Worm (Caenorhabditis elegans): ENCODE results near the gene ceh-36.

The ceh-36 gene

ce11 chrX:14152644-14153043 lies 33.7 kb downstream of the ceh-36 start:
- TF ChIP-seq ama-1 (optimal IDR thresholded peaks at IDR 0.05) (no peak), pes-1 (GFP tag; IDR thresholded peaks at IDR 0.05) (no peak), hmg-4 (GFP tag; optimal IDR thresholded peaks at IDR 0.05) (no peak), ets-7 (tag; optimal IDR thresholded peaks at IDR 0.05) (no peak), tbx-11 (GFP tag; IDR thresholded peaks at IDR 0.05) (no peak), hnd-1 (tag; optimal IDR thresholded peaks at IDR 0.05) (no peak), hmbx-1 (tag; optimal IDR thresholded peaks at IDR 0.05) (no peak), aly-1 (tag; optimal IDR thresholded peaks at IDR 0.05) (no peak), scrt-1 (GFP tag; IDR thresholded peaks at IDR 0.05) (no peak), sea-1 (GFP tag; conservative IDR thresholded peaks at IDR 0.05) (no peak), ceh-36 (tag; optimal IDR thresholded peaks at IDR 0.05) (no peak), B0310.2 (tag; optimal IDR thresholded peaks at IDR 0.05) (no peak), tbx-37 (GFP tag; conservative IDR thresholded peaks at IDR 0.05) (no peak), ceh-13 (GFP tag; optimal IDR thresholded peaks at IDR 0.05) (no peak), flt-1 (GFP tag; IDR thresholded peaks at IDR 0.05) (no peak)

DNA sequence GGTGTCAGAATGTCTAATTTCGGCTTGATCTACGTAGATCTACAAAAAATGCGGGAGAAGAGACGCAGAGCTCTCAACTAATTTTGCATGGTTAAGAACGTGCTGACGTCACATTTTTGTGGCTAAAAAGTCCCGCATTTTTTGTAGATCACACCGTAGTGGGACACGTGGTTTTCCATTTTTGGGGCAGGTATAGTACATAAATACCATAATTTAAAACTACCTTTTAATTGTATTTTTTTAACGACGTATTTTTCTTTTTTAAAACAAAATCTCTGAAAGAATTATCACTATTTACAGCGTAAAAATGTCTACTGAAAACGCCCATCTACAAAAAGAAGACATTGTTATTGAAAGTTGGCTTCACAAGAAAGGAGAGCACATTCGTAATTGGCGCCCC lies 39.0 kb downstream of the ceh-36 start, which contains the start of gene akt-2:
Gene akt-2, plus strand, starts transcription at position 301 of the 400 bp plus-strand sequence.
- no peak for TF ChIP-seq aly-1 (tag; optimal IDR thresholded peaks at IDR 0.05)
- no peak for TF ChIP-seq tbx-37 (GFP tag; conservative IDR thresholded peaks at IDR 0.05)
- TF ChIP-seq flt-1 (GFP tag; IDR thresholded peaks at IDR 0.05), result no peak
- no peak for TF ChIP-seq sea-1 (GFP tag; conservative IDR thresholded peaks at IDR 0.05)
- no peak for TF ChIP-seq F13C5.2 (tag; optimal IDR thresholded peaks at IDR 0.05)

ce11 chrX:14146740-14147140 lies 39.6 kb downstream of the ceh-36 start:
- no peak for TF ChIP-seq ets-7 (tag; optimal IDR thresholded peaks at IDR 0.05)
- no peak for TF ChIP-seq pes-1 (GFP tag; IDR thresholded peaks at IDR 0.05)
- no peak for TF ChIP-seq sea-1 (GFP tag; conservative IDR thresholded peaks at IDR 0.05)
- TF ChIP-seq ama-1 (optimal IDR thresholded peaks at IDR 0.05), result no peak
- TF ChIP-seq tbx-37 (GFP tag; conservative IDR thresholded peaks at IDR 0.05), result no peak
- TF ChIP-seq scrt-1 (GFP tag; IDR thresholded peaks at IDR 0.05), result no peak

ce11 chrX:14145634-14146033 lies 40.7 kb downstream of the ceh-36 start:
- TF ChIP-seq ceh-36 (tag; optimal IDR thresholded peaks at IDR 0.05), result no peak
- no peak for TF ChIP-seq sea-1 (GFP tag; conservative IDR thresholded peaks at IDR 0.05)
- no peak for TF ChIP-seq pes-1 (GFP tag; IDR thresholded peaks at IDR 0.05)
- no peak for TF ChIP-seq tbx-11 (GFP tag; IDR thresholded peaks at IDR 0.05)
- TF ChIP-seq scrt-1 (GFP tag; IDR thresholded peaks at IDR 0.05), result no peak

- no peak for TF ChIP-seq tbx-37 (GFP tag; conservative IDR thresholded peaks at IDR 0.05)
- TF ChIP-seq hnd-1 (tag; optimal IDR thresholded peaks at IDR 0.05), result no peak
- no peak for TF ChIP-seq aly-1 (tag; optimal IDR thresholded peaks at IDR 0.05)
- no peak for TF ChIP-seq scrt-1 (GFP tag; IDR thresholded peaks at IDR 0.05)
- TF ChIP-seq ama-1 (optimal IDR thresholded peaks at IDR 0.05), result no peak
- no peak for TF ChIP-seq hmbx-1 (tag; optimal IDR thresholded peaks at IDR 0.05)
- no peak for TF ChIP-seq tra-4 (tag; optimal IDR thresholded peaks at IDR 0.05)
- TF ChIP-seq ets-7 (tag; optimal IDR thresholded peaks at IDR 0.05), result no peak
- TF ChIP-seq F13C5.2 (tag; optimal IDR thresholded peaks at IDR 0.05), result no peak
Observed at ce11 chrX:14141896-14142392, 44.4 kb downstream of the ceh-36 start, which contains the start of gene ceh-89. Gene ceh-89, plus strand, starts transcription at chrX:14141946.

- no peak for TF ChIP-seq aly-1 (tag; optimal IDR thresholded peaks at IDR 0.05)
- no peak for TF ChIP-seq ceh-13 (GFP tag; optimal IDR thresholded peaks at IDR 0.05)
- TF ChIP-seq scrt-1 (GFP tag; IDR thresholded peaks at IDR 0.05), result no peak
- no peak for TF ChIP-seq tbx-37 (GFP tag; conservative IDR thresholded peaks at IDR 0.05)
- TF ChIP-seq ceh-36 (tag; optimal IDR thresholded peaks at IDR 0.05), result no peak
- TF ChIP-seq tra-4 (tag; optimal IDR thresholded peaks at IDR 0.05), result no peak
- TF ChIP-seq B0310.2 (tag; optimal IDR thresholded peaks at IDR 0.05), result no peak
- TF ChIP-seq tbx-11 (GFP tag; IDR thresholded peaks at IDR 0.05), result no peak
- no peak for TF ChIP-seq hmg-4 (GFP tag; optimal IDR thresholded peaks at IDR 0.05)
- no peak for TF ChIP-seq flt-1 (GFP tag; IDR thresholded peaks at IDR 0.05)
- no peak for TF ChIP-seq hmbx-1 (tag; optimal IDR thresholded peaks at IDR 0.05)
- no peak for TF ChIP-seq hnd-1 (tag; optimal IDR thresholded peaks at IDR 0.05)
- no peak for TF ChIP-seq pes-1 (GFP tag; IDR thresholded peaks at IDR 0.05)
- TF ChIP-seq ama-1 (optimal IDR thresholded peaks at IDR 0.05), result no peak
- no peak for TF ChIP-seq ets-7 (tag; optimal IDR thresholded peaks at IDR 0.05)
- no peak for TF ChIP-seq F13C5.2 (tag; optimal IDR thresholded peaks at IDR 0.05)
- TF ChIP-seq sea-1 (GFP tag; conservative IDR thresholded peaks at IDR 0.05), result no peak
Observed at ce11 chrX:14141344-14141841, 45.0 kb downstream of the ceh-36 start.

DNA sequence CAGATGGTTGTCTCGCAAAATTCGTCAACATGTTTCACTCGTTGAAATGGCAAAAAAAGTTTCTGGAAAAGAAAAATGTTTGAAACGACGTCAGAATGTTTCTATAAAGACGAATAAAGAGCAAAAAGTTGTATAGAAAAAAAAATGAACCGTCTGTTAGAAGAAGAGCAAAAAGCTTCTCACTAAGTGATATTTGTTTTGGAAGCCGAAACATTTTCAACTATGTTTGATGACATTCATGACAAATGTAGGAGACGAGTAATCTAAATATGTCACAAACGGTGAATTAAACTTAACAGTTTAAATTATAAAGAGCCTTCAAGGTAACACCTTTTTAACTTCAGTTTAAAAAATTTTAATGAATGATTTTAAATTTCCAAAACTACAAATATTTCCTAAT lies 46.3 kb downstream of the ceh-36 start, which contains the start of gene nkat-1:
Gene nkat-1, minus strand, starts transcription at position 101 of the 400 bp plus-strand sequence.
- TF ChIP-seq hmbx-1 (tag; optimal IDR thresholded peaks at IDR 0.05) (no peak), tbx-37 (GFP tag; conservative IDR thresholded peaks at IDR 0.05) (no peak)

DNA sequence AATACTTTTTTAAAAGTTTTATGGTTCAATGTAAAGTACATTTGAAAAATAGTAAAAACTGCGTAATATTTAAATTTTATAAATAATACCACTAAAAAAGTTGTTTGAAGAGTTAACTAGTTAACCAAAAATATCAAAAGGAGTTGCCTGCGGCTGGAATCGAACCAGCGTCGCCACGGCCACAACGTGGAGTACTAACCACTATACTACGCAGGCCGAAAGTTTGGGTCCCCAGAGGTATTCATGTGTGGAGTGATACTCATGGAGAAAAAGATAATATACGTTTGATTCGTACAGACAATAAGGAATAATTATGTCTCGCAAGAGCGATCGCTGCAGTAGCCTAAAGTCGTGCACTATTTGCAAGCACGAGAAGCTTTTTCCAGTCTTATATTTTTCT lies 49.6 kb downstream of the ceh-36 start:
- TF ChIP-seq scrt-1 (GFP tag; IDR thresholded peaks at IDR 0.05) (0 out of 2 replicates have a peak, but pooled peaks have one; percentile 38), pes-1 (GFP tag; IDR thresholded peaks at IDR 0.05) (peak; percentile 67), flt-1 (GFP tag; IDR thresholded peaks at IDR 0.05) (0 out of 2 replicates have a peak, but pooled peaks have one; percentile 15)

- TF ChIP-seq tra-4 (tag; optimal IDR thresholded peaks at IDR 0.05) (no peak), scrt-1 (GFP tag; IDR thresholded peaks at IDR 0.05) (no peak), pes-1 (GFP tag; IDR thresholded peaks at IDR 0.05) (peak; percentile 62), flt-1 (GFP tag; IDR thresholded peaks at IDR 0.05) (peak; percentile 11; the same call in 1 of the 2 replicates), sea-1 (GFP tag; conservative IDR thresholded peaks at IDR 0.05) (peak; percentile 73; the same call in 1 of the 2 replicates)
Observed at ce11 chrX:14134883-14135282, 51.5 kb downstream of the ceh-36 start.
